Fruit fly (Drosophila melanogaster) whole organism: ENCODE measurements around the gene CG4332.

Experiments used
- CG8478 ChIP-seq: fragments of >200 bp; optimal IDR thresholded peaks from 2 replicates; lab custom pipeline; 2018; ENCODE audit warnings: inconsistent platforms
- Dll ChIP-seq: fragments of >200 bp; optimal IDR thresholded peaks from 2 replicates; lab custom pipeline; 2017
- EcR ChIP-seq, 2 experiments: fragments of >200 bp; optimal IDR thresholded peaks; 2 replicates each; lab custom pipeline; 2017; ENCODE audit warnings: missing biosample characterization in 2 of 2, missing genetic modification characterization in 2 of 2, missing genetic modification reagents in 2 of 2
- pan ChIP-seq: fragments of >200 bp; optimal IDR thresholded peaks from 2 replicates; lab custom pipeline; 2017
- psq ChIP-seq: fragments of >200 bp; optimal IDR thresholded peaks from 2 replicates; lab custom pipeline; 2017
- usp ChIP-seq: fragments of >200 bp; optimal IDR thresholded peaks from 2 replicates; lab custom pipeline; 2017; ENCODE audit warnings: missing biosample characterization, missing genetic modification characterization, mixed read lengths

- TF ChIP-seq EcR (GFP tag; optimal IDR thresholded peaks at IDR 0.05; lab: Kevin White, UChicago): no peak
- no peak for TF ChIP-seq usp (GFP tag; lab: Kevin White, UChicago)
- no peak for TF ChIP-seq pan (lab: Kevin White, UChicago)
- no peak for TF ChIP-seq Dll
- TF ChIP-seq CG8478: no peak
- TF ChIP-seq psq: no peak
Measured at dm6 chrX:13143100-13143499, 11.7 kb upstream of the CG4332 start.
